Worm (Caenorhabditis elegans): ENCODE results near the gene ins-2.

Gene ins-2

DNA sequence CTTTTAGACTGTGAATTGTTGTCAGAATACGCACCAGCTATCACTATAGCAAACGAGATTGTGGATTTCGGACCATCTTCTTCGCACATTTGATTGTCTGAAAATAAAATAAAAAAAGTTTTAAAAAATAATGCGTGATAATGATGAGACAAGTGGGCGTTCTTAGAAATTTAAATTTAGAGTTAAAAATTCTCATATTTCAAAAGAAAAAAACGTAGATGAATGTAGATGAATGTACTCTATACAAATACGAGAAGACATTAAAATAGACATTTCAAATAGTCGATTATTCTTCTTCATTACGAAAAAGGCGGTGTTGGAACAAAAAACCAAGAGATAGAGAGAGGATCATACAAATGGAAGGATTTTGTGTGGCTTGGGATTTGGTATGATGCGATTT is 13.4 kb upstream of the ins-2 start, which contains the start of gene B0034.5:
Gene B0034.5 (minus strand): TSS at position 101 of the 400 bp plus-strand sequence.
- TF ChIP-seq ceh-30 (tag; optimal IDR thresholded peaks at IDR 0.05) = no peak
- no peak for TF ChIP-seq K09A11.1 (tag; optimal IDR thresholded peaks at IDR 0.05; ENCODE audit: insufficient read depth)
- no peak for TF ChIP-seq pha-4 (tag; optimal IDR thresholded peaks at IDR 0.05)
- TF ChIP-seq ceh-31 (tag; optimal IDR thresholded peaks at IDR 0.05) = no peak
- TF ChIP-seq pat-9 (tag; optimal IDR thresholded peaks at IDR 0.05) = no peak
- no peak for TF ChIP-seq ceh-18 (tag; optimal IDR thresholded peaks at IDR 0.05)

DNA sequence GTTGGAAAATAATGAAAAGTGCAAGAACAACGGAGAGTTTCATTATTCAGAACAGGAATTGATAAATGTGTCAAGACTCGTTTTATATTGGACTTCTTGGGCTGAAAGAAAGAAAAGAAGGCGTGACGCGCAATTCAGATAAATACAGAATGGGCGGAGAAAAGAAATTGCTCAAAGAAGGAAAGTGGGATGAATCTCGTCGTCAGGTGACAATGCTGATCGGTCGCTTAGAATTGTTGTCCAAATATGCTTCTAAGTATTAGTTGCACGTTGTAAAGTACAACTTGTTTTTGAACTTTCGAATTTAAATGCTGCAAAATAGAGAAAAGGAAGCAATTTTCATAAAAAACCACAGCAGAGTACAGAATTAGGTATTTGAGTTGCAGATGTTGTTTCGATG is 2.3 kb downstream of the ins-2 start, which contains the start of gene ins-3:
Gene ins-3 (minus strand): TSS at position 101 of the 400 bp plus-strand sequence.
- no peak for TF ChIP-seq C08G9.2 (tag; optimal IDR thresholded peaks at IDR 0.05)
- no peak for TF ChIP-seq ceh-24 (tag; optimal IDR thresholded peaks at IDR 0.05)
- TF ChIP-seq C38D4.7 (GFP tag; optimal IDR thresholded peaks at IDR 0.05) = no peak

DNA sequence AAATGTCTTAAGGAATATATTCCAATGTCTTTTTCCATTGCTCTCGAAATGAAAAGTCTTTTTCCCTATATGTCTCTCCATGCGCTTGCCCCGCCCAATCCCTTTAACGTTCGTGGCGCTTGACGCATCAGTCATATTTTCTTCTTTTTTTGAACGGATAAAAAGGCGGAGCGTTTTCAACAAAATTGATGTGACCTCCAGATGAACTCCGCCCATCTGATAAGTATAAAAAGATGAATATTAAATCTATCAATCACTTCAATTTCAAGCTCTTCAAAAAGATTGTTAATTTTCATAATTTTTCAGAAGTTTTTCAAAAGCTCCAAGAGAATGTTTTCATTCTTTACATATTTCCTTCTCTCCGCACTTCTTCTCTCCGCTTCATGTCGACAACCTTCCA is 7.7 kb downstream of the ins-2 start, which contains the start of gene ins-4:
Gene ins-4 (plus strand): TSS at position 301 of the 400 bp plus-strand sequence.
- TF ChIP-seq hlh-30 (tag; optimal IDR thresholded peaks at IDR 0.05; ENCODE audit: insufficient read depth) (no peak), mec-3 (tag; optimal IDR thresholded peaks at IDR 0.05; ENCODE audit: borderline replicate concordance) (no peak), ref-2 (tag; optimal IDR thresholded peaks at IDR 0.05) (no peak), K02D7.2 (tag; optimal IDR thresholded peaks at IDR 0.05) (no peak), hlh-13 (GFP tag; optimal IDR thresholded peaks at IDR 0.05) (no peak), dmd-4 (tag; optimal IDR thresholded peaks at IDR 0.05; ENCODE audit: borderline replicate concordance) (no peak), hlh-6 (tag; optimal IDR thresholded peaks at IDR 0.05) (no peak), sox-4 (tag; optimal IDR thresholded peaks at IDR 0.05) (no peak), elt-2 (tag; optimal IDR thresholded peaks at IDR 0.05) (no peak), ceh-34 (tag; optimal IDR thresholded peaks at IDR 0.05) (no peak), nfya-1 (tag; optimal IDR thresholded peaks at IDR 0.05) (no peak), fkh-6 (tag; optimal IDR thresholded peaks at IDR 0.05) (no peak), pag-3 (tag; optimal IDR thresholded peaks at IDR 0.05; ENCODE audit: borderline replicate concordance) (no peak), ztf-16 (tag; optimal IDR thresholded peaks at IDR 0.05) (no peak), pha-4 (tag; optimal IDR thresholded peaks at IDR 0.05) (no peak), pqm-1 (tag; optimal IDR thresholded peaks at IDR 0.05) (no peak), nhr-11 (tag; optimal IDR thresholded peaks at IDR 0.05) (no peak), hlh-15 (tag; optimal IDR thresholded peaks at IDR 0.05) (no peak), ceh-6 (GFP tag; optimal IDR thresholded peaks at IDR 0.05) (no peak)

DNA sequence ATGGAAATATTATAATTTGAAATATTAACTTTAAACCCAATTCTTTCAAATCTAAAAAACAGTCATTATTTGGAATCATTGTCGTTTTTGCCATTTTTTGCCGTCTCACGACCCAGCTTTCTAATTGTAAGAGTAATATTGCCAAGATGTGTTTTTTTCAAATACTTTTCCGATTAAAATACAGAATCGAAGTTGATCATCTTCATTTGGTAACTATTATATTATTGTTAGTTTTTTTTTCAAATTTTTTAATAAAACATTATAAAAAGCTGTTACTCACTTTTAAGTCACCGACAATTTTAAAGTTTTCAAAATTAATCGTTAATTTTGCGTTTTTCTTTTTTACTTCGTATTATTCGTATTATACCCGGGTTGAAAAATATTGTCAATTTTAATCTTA is 8.9 kb downstream of the ins-2 start, which contains the start of gene ins-5:
Gene ins-5 (plus strand): TSS at position 301 of the 400 bp plus-strand sequence.
- TF ChIP-seq gmeb-2 (tag; optimal IDR thresholded peaks at IDR 0.05) (no peak), npax-4 (tag; optimal IDR thresholded peaks at IDR 0.05) (no peak), ama-1 (optimal IDR thresholded peaks at IDR 0.05) (no peak), ztf-16 (tag; optimal IDR thresholded peaks at IDR 0.05) (no peak), pqm-1 (tag; optimal IDR thresholded peaks at IDR 0.05) (no peak), hlh-15 (tag; optimal IDR thresholded peaks at IDR 0.05) (no peak), syd-9 (tag; optimal IDR thresholded peaks at IDR 0.05) (no peak), ceh-48 (tag; optimal IDR thresholded peaks at IDR 0.05) (no peak), K02D7.2 (tag; optimal IDR thresholded peaks at IDR 0.05) (no peak), ceh-34 (tag; optimal IDR thresholded peaks at IDR 0.05) (no peak), tbx-2 (tag; optimal IDR thresholded peaks at IDR 0.05) (no peak), dmd-4 (tag; optimal IDR thresholded peaks at IDR 0.05; ENCODE audit: borderline replicate concordance) (no peak), ceh-19 (GFP tag; optimal IDR thresholded peaks at IDR 0.05) (no peak)

DNA sequence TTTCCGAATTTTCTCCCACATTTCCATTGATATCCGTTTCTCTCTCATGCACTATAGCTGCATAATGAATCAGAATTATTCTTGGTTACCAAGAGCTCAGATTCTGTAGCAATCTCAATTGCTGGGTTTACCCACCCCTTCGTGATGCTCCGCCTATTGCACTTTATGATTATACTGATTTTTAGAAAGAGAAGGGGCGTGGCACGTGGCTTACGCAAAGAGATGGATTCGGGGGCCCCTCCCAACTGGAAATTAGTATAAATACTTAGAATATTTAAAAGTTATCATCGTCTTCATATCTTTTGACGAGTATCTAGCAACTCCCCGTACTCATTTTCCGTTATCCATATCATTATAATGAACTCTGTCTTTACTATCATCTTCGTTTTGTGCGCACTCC is 11.8 kb downstream of the ins-2 start, which contains the start of gene ins-6:
Gene ins-6 (plus strand): TSS at position 301 of the 400 bp plus-strand sequence.
- no peak for TF ChIP-seq dmd-4 (tag; optimal IDR thresholded peaks at IDR 0.05; ENCODE audit: borderline replicate concordance)
- no peak for TF ChIP-seq pag-3 (tag; optimal IDR thresholded peaks at IDR 0.05; ENCODE audit: borderline replicate concordance)
- TF ChIP-seq ceh-30 (tag; optimal IDR thresholded peaks at IDR 0.05) = no peak
- no peak for TF ChIP-seq unc-42 (tag; optimal IDR thresholded peaks at IDR 0.05)
- no peak for TF ChIP-seq elt-4 (tag; optimal IDR thresholded peaks at IDR 0.05)
- TF ChIP-seq ets-4 (tag; optimal IDR thresholded peaks at IDR 0.05) = no peak
- TF ChIP-seq zip-5 (tag; optimal IDR thresholded peaks at IDR 0.05) = no peak
- no peak for TF ChIP-seq elt-2 (tag; optimal IDR thresholded peaks at IDR 0.05)
- no peak for TF ChIP-seq pax-1 (tag; optimal IDR thresholded peaks at IDR 0.05)
- TF ChIP-seq gmeb-2 (tag; optimal IDR thresholded peaks at IDR 0.05) = no peak
- no peak for TF ChIP-seq Y22D7AL.16 (tag; optimal IDR thresholded peaks at IDR 0.05)
- no peak for TF ChIP-seq madf-2 (tag; optimal IDR thresholded peaks at IDR 0.05)
- TF ChIP-seq unc-55 (GFP tag; optimal IDR thresholded peaks at IDR 0.05) = no peak
- TF ChIP-seq ref-2 (tag; optimal IDR thresholded peaks at IDR 0.05) = no peak
- no peak for TF ChIP-seq ceh-48 (tag; optimal IDR thresholded peaks at IDR 0.05)
